Worm (Caenorhabditis elegans): Measurements from ENCODE around the gene suca-1.

- TF ChIP-seq F10E7.11 (tag; optimal IDR thresholded peaks at IDR 0.05) (no peak), sea-2 (GFP tag; IDR thresholded peaks at IDR 0.05) (no peak), unc-62 (GFP tag; optimal IDR thresholded peaks at IDR 0.05) (no peak), B0019.2 (GFP tag; conservative IDR thresholded peaks at IDR 0.05) (no peak), mes-4 (tag; optimal IDR thresholded peaks at IDR 0.05) (no peak), nfya-1 (tag; optimal IDR thresholded peaks at IDR 0.05; ENCODE audit: borderline replicate concordance, insufficient read depth) (no peak), lsy-27 (tag; optimal IDR thresholded peaks at IDR 0.05; ENCODE audit: borderline replicate concordance, insufficient read depth) (no peak), F39B2.1 (GFP tag; IDR thresholded peaks at IDR 0.05) (no peak), ccch-3 (GFP tag; optimal IDR thresholded peaks at IDR 0.05) (no peak), ceh-100 (GFP tag; IDR thresholded peaks at IDR 0.05) (no peak), Y95B8A.8 (GFP tag; IDR thresholded peaks at IDR 0.05) (no peak), T07F8.4 (tag; optimal IDR thresholded peaks at IDR 0.05) (no peak)
Observed at ce11 chrX:10896498-10896897, 3.4 kb downstream of the suca-1 start, which contains the start of gene haly-1.

All from whole organism, young adult.